Worm (Caenorhabditis elegans): ENCODE results near the gene srab-2.

Gene srab-2

ce11 chrV:5097035-5097434, 7.8 kb downstream of the srab-2 start, which contains the start of gene C04F5.2:
C04F5.2 (minus strand) TSS chrV:5097135.
- TF ChIP-seq ztf-1 (GFP tag; conservative IDR thresholded peaks at IDR 0.05): no peak
- no peak for TF ChIP-seq elt-3 (tag; optimal IDR thresholded peaks at IDR 0.05)
- TF ChIP-seq mdl-1 (tag; optimal IDR thresholded peaks at IDR 0.05): no peak
- TF ChIP-seq gmeb-1 (tag; optimal IDR thresholded peaks at IDR 0.05): no peak
- no peak for TF ChIP-seq lsy-2 (tag; optimal IDR thresholded peaks at IDR 0.05)
- TF ChIP-seq elt-1 (tag; optimal IDR thresholded peaks at IDR 0.05): no peak
- TF ChIP-seq sma-9 (GFP tag; optimal IDR thresholded peaks at IDR 0.05): no peak
- TF ChIP-seq sma-9 (tag; optimal IDR thresholded peaks at IDR 0.05): no peak
- TF ChIP-seq unc-39 (tag; optimal IDR thresholded peaks at IDR 0.05): no peak
- TF ChIP-seq ztf-11 (tag; optimal IDR thresholded peaks at IDR 0.05): no peak
- TF ChIP-seq ceh-16 (tag; optimal IDR thresholded peaks at IDR 0.05): no peak
- no peak for TF ChIP-seq snpc-4 (tag; optimal IDR thresholded peaks at IDR 0.05)
- TF ChIP-seq nhr-21 (tag; optimal IDR thresholded peaks at IDR 0.05): no peak
- no peak for TF ChIP-seq ceh-82 (tag; optimal IDR thresholded peaks at IDR 0.05)
- no peak for TF ChIP-seq Y55F3AM.14 (GFP tag; optimal IDR thresholded peaks at IDR 0.05)
- no peak for TF ChIP-seq nhr-6 (tag; optimal IDR thresholded peaks at IDR 0.05)

- TF ChIP-seq sem-4 (tag; optimal IDR thresholded peaks at IDR 0.05) (no peak), fos-1 (tag; optimal IDR thresholded peaks at IDR 0.05) (no peak), egl-27 (tag; optimal IDR thresholded peaks at IDR 0.05) (no peak), lsy-2 (tag; optimal IDR thresholded peaks at IDR 0.05) (peak in 1 of 2 experiments; percentile 12), elt-3 (tag; optimal IDR thresholded peaks at IDR 0.05) (no peak)
Observed at ce11 chrV:5090386-5090785, 14.4 kb downstream of the srab-2 start.

ce11 chrV:5089497-5090134, 15.2 kb downstream of the srab-2 start, which contains the start of gene glb-32:
glb-32 (minus strand) TSS chrV:5089547.
- peak in 1 of 2 experiments; percentile 7 for TF ChIP-seq lsy-2 (tag; optimal IDR thresholded peaks at IDR 0.05)
- no peak for TF ChIP-seq mab-5 (tag; optimal IDR thresholded peaks at IDR 0.05)
- TF ChIP-seq sem-4 (tag; optimal IDR thresholded peaks at IDR 0.05): peak; percentile 48
- peak; percentile 35 for TF ChIP-seq unc-55 (GFP tag; optimal IDR thresholded peaks at IDR 0.05)

- no peak for TF ChIP-seq skn-1 (tag; optimal IDR thresholded peaks at IDR 0.05)
- no peak for TF ChIP-seq mbf-1 (tag; optimal IDR thresholded peaks at IDR 0.05)
- TF ChIP-seq nhr-129 (tag; optimal IDR thresholded peaks at IDR 0.05): no peak
- peak; percentile 35 for TF ChIP-seq sma-9 (GFP tag; optimal IDR thresholded peaks at IDR 0.05)
- TF ChIP-seq sma-9 (tag; optimal IDR thresholded peaks at IDR 0.05): no peak
- TF ChIP-seq sem-4 (tag; optimal IDR thresholded peaks at IDR 0.05): peak; percentile 39
- no peak for TF ChIP-seq lin-11 (tag; optimal IDR thresholded peaks at IDR 0.05)
- no peak for TF ChIP-seq mab-5 (tag; optimal IDR thresholded peaks at IDR 0.05)
- TF ChIP-seq nhr-10 (tag; optimal IDR thresholded peaks at IDR 0.05): no peak
Observed at ce11 chrV:5088311-5088710, 16.5 kb downstream of the srab-2 start.

- TF ChIP-seq nhr-12 (tag; optimal IDR thresholded peaks at IDR 0.05) (no peak), fos-1 (tag; optimal IDR thresholded peaks at IDR 0.05) (peak; percentile 10), peb-1 (tag; optimal IDR thresholded peaks at IDR 0.05) (no peak), unc-55 (GFP tag; optimal IDR thresholded peaks at IDR 0.05) (peak; percentile 57), nhr-129 (tag; optimal IDR thresholded peaks at IDR 0.05) (peak; percentile 97), lsy-2 (tag; optimal IDR thresholded peaks at IDR 0.05) (peak in 1 of 2 experiments; percentile 45), sem-4 (tag; optimal IDR thresholded peaks at IDR 0.05) (peak; percentile 10), lin-11 (tag; optimal IDR thresholded peaks at IDR 0.05) (no peak), C34F6.9 (tag; optimal IDR thresholded peaks at IDR 0.05) (peak; percentile 25), sma-9 (GFP tag; optimal IDR thresholded peaks at IDR 0.05) (peak; percentile 82), sma-9 (tag; optimal IDR thresholded peaks at IDR 0.05) (no peak)
Observed at ce11 chrV:5086919-5087404, 17.9 kb downstream of the srab-2 start, which contains the start of gene Y58A7A.5. Y58A7A.5 (minus strand) TSS chrV:5086969.

ce11 chrV:5084957-5085465, 19.8 kb downstream of the srab-2 start, which contains the start of gene Y58A7A.4:
Y58A7A.4 (minus strand) TSS chrV:5085007.
- TF ChIP-seq nhr-129 (tag; optimal IDR thresholded peaks at IDR 0.05) (peak; percentile 2), lin-11 (tag; optimal IDR thresholded peaks at IDR 0.05) (no peak)
